Worm (Caenorhabditis elegans) whole organism, L4 larva: Measurements from ENCODE around the gene gpb-1.
A peak's percentile ranks its signal among the peaks of the same experiment; 100 is the strongest.

Source experiments
- F26F4.8 ChIP-seq: fragments of 200-800 bp; sonication (Bioruptor generic); conservative IDR thresholded peaks from 2 replicates; pipeline ENCODE4 v1.3.6; 2022; ENCODE audit warnings: missing genetic modification characterization, missing compliant biosample characterization
- F37D6.2 ChIP-seq: sonication (generic microtip); optimal IDR thresholded peaks from 2 replicates; lab custom pipeline; 2016; ENCODE audit warnings: mild to moderate bottlenecking, missing genetic modification characterization, missing compliant biosample characterization
- F49E8.2 ChIP-seq: sonication (generic microtip); optimal IDR thresholded peaks from 2 replicates; lab custom pipeline; 2016; ENCODE audit warnings: missing compliant biosample characterization, mild to moderate bottlenecking, missing genetic modification characterization, borderline replicate concordance
- R02D3.7 ChIP-seq: fragments of 150-350 bp; sonication (generic microtip); optimal IDR thresholded peaks from 3 replicates; lab custom pipeline; 2014; ENCODE audit warnings: missing biosample characterization, missing genetic modification characterization
- Y105C5A.15 ChIP-seq: fragments of 200-800 bp; sonication (Bioruptor generic); IDR thresholded peaks from 2 replicates; pipeline ENCODE4 v1.3.6; 2022; ENCODE audit warnings: missing genetic modification characterization, missing compliant biosample characterization
- Y75B8A.6 ChIP-seq: fragments of 200-800 bp; sonication (Bioruptor generic); IDR thresholded peaks from 2 replicates; pipeline ENCODE4 v1.3.6; 2022; ENCODE audit warnings: missing genetic modification reagents, missing genetic modification characterization, missing compliant biosample characterization
- ZK337.2 ChIP-seq: fragments of 200-800 bp; sonication (Bioruptor generic); IDR thresholded peaks from 2 replicates; pipeline ENCODE4 v1.3.6; 2022; ENCODE audit warnings: missing genetic modification reagents, missing genetic modification characterization, missing compliant biosample characterization
- ZK546.5 ChIP-seq, 2 experiments: sonication (generic microtip); optimal IDR thresholded peaks; 2 replicates each; lab custom pipeline; 2017; ENCODE audit warnings: missing biosample characterization in 2 of 2, missing genetic modification characterization in 2 of 2
- aha-1 ChIP-seq: fragments of 150-350 bp; peaks from one replicate; lab custom pipeline; 2014; ENCODE audit warnings: missing biosample characterization, missing genetic modification characterization
- arid-1 ChIP-seq: fragments of 200-800 bp; sonication (Bioruptor generic); conservative IDR thresholded peaks from 2 replicates; pipeline ENCODE4 v1.3.6; 2022; ENCODE audit warnings: missing genetic modification reagents, missing genetic modification characterization, missing compliant biosample characterization
- ceh-32 ChIP-seq: sonication (generic microtip); optimal IDR thresholded peaks from 2 replicates; lab custom pipeline; 2016; ENCODE audit warnings: mild to moderate bottlenecking, missing genetic modification characterization, missing compliant biosample characterization; ENCODE audit not compliant: poor library complexity
- ceh-82 ChIP-seq: sonication (generic microtip); optimal IDR thresholded peaks from 2 replicates; lab custom pipeline; 2017; ENCODE audit warnings: missing biosample characterization, missing genetic modification characterization
- cey-2 ChIP-seq: sonication (generic microtip); optimal IDR thresholded peaks from 3 replicates; lab custom pipeline; 2017; ENCODE audit warnings: missing genetic modification characterization, mild to moderate bottlenecking, missing compliant biosample characterization, antibody characterized with exemption, borderline replicate concordance; ENCODE audit not compliant: insufficient read depth
- ctbp-1 ChIP-seq: fragments of 200-800 bp; sonication (Bioruptor generic); IDR thresholded peaks from 2 replicates; pipeline ENCODE4 v1.3.6; 2022; ENCODE audit warnings: missing genetic modification reagents, missing genetic modification characterization, missing compliant biosample characterization
- daf-8 ChIP-seq: fragments of 200-800 bp; sonication (Bioruptor generic); IDR thresholded peaks from 2 replicates; pipeline ENCODE4 v1.3.6; 2022; ENCODE audit warnings: missing genetic modification characterization, missing compliant biosample characterization
- dmd-6 ChIP-seq: fragments of 200-800 bp; sonication (Bioruptor generic); IDR thresholded peaks from 2 replicates; pipeline ENCODE4 v1.3.6; 2022; ENCODE audit warnings: missing genetic modification reagents, missing genetic modification characterization, missing compliant biosample characterization
- dpl-1 ChIP-seq: fragments of 150-350 bp; optimal IDR thresholded peaks from 2 replicates; lab custom pipeline; 2014; ENCODE audit warnings: missing biosample characterization, missing genetic modification reagents, missing genetic modification characterization
- egl-27 ChIP-seq: sonication (generic microtip); optimal IDR thresholded peaks from 3 replicates; lab custom pipeline; 2017; ENCODE audit warnings: missing biosample characterization, missing genetic modification reagents, missing genetic modification characterization
- gei-8 ChIP-seq: fragments of 200-800 bp; sonication (Bioruptor generic); optimal IDR thresholded peaks from 2 replicates; lab custom pipeline; 2018; ENCODE audit warnings: mild to moderate bottlenecking, missing genetic modification characterization, missing compliant biosample characterization
- hlh-11 ChIP-seq: fragments of 200-800 bp; sonication (Bioruptor generic); optimal IDR thresholded peaks from 2 replicates; lab custom pipeline; 2018; ENCODE audit warnings: mild to moderate bottlenecking, missing genetic modification characterization, missing compliant biosample characterization
- hlh-30 ChIP-seq: sonication (generic microtip); optimal IDR thresholded peaks from 2 replicates; lab custom pipeline; 2017; ENCODE audit warnings: antibody characterized with exemption, mild to moderate bottlenecking, missing genetic modification characterization, missing compliant biosample characterization; ENCODE audit not compliant: insufficient read depth
- jun-1 ChIP-seq: fragments of 150-350 bp; optimal IDR thresholded peaks from 2 replicates; lab custom pipeline; 2014; ENCODE audit warnings: missing biosample characterization, missing genetic modification reagents, missing genetic modification characterization
- lim-7 ChIP-seq: fragments of 200-800 bp; sonication (Bioruptor generic); IDR thresholded peaks from 2 replicates; pipeline ENCODE4 v1.3.6; 2022; ENCODE audit warnings: missing genetic modification characterization, missing compliant biosample characterization
- lin-29 ChIP-seq: fragments of 200-800 bp; sonication (Bioruptor generic); IDR thresholded peaks from 2 replicates; pipeline ENCODE4 v1.3.6; 2022; ENCODE audit warnings: missing genetic modification reagents, missing genetic modification characterization, missing compliant biosample characterization
- lin-38 ChIP-seq: fragments of 200-800 bp; sonication (Bioruptor generic); IDR thresholded peaks from 2 replicates; pipeline ENCODE4 v1.3.6; 2022; ENCODE audit warnings: missing genetic modification reagents, missing genetic modification characterization, missing compliant biosample characterization
- lsy-2 ChIP-seq, 2 experiments: fragments of 150-350 bp in 1 of 2; sonication (generic microtip) in 1 of 2; optimal IDR thresholded peaks; 2 replicates each; lab custom pipeline; 2014 to 2017; ENCODE audit warnings: missing biosample characterization in 2 of 2, missing genetic modification characterization in 2 of 2
- madf-9 ChIP-seq: fragments of 200-800 bp; sonication (Bioruptor generic); conservative IDR thresholded peaks from 2 replicates; pipeline ENCODE4 v1.3.6; 2022; ENCODE audit warnings: missing genetic modification reagents, missing genetic modification characterization, missing compliant biosample characterization
- mdt-29 ChIP-seq: fragments of 200-800 bp; sonication (Bioruptor generic); IDR thresholded peaks from 2 replicates; pipeline ENCODE4 v1.3.6; 2022; ENCODE audit warnings: missing genetic modification reagents, missing genetic modification characterization, missing compliant biosample characterization
- mxl-2 ChIP-seq: fragments of 200-800 bp; sonication (Bioruptor generic); conservative IDR thresholded peaks from 2 replicates; pipeline ENCODE4 v1.3.6; 2022; ENCODE audit warnings: missing genetic modification reagents, missing genetic modification characterization, missing compliant biosample characterization
- mxl-3 ChIP-seq: fragments of 200-800 bp; sonication (Bioruptor generic); optimal IDR thresholded peaks from 2 replicates; lab custom pipeline; 2018; ENCODE audit warnings: mild to moderate bottlenecking, missing genetic modification characterization, missing compliant biosample characterization
- nhr-10 ChIP-seq: fragments of 150-350 bp; optimal IDR thresholded peaks from 2 replicates; lab custom pipeline; 2014; ENCODE audit warnings: missing biosample characterization, missing genetic modification characterization
- nhr-25 ChIP-seq: sonication (generic microtip); optimal IDR thresholded peaks from 2 replicates; lab custom pipeline; 2017; ENCODE audit warnings: missing genetic modification characterization, mild to moderate bottlenecking, missing compliant biosample characterization, antibody characterized with exemption, moderate library complexity, borderline replicate concordance; ENCODE audit not compliant: insufficient read depth
- nhr-28 ChIP-seq: fragments of 150-350 bp; optimal IDR thresholded peaks from 2 replicates; lab custom pipeline; 2014; ENCODE audit warnings: missing biosample characterization, missing genetic modification characterization
- nhr-6 ChIP-seq: fragments of 150-350 bp; optimal IDR thresholded peaks from 2 replicates; lab custom pipeline; 2014; ENCODE audit warnings: missing biosample characterization, missing genetic modification characterization
- pha-4 ChIP-seq, 2 experiments: fragments of 150-350 bp in 1 of 2; fragments of 200-800 bp in 1 of 2; sonication (Bioruptor generic) in 1 of 2; IDR thresholded peaks in 1 of 2; optimal IDR thresholded peaks in 1 of 2; 2 replicates each; pipeline versions ENCODE4 v1.3.6 to Lab custom; 2014 to 2022; ENCODE audit warnings: missing genetic modification characterization in 2 of 2, missing genetic modification reagents in 2 of 2, missing biosample characterization in 1 of 2, missing compliant biosample characterization in 1 of 2
- php-3 ChIP-seq: fragments of 200-800 bp; sonication (Bioruptor generic); IDR thresholded peaks from 2 replicates; pipeline ENCODE4 v1.3.6; 2022; ENCODE audit warnings: missing genetic modification reagents, missing genetic modification characterization, missing compliant biosample characterization
- pqm-1 ChIP-seq: sonication (generic microtip); optimal IDR thresholded peaks from 2 replicates; lab custom pipeline; 2017; ENCODE audit warnings: missing biosample characterization, missing genetic modification characterization
- saeg-2 ChIP-seq: fragments of 200-800 bp; sonication (Bioruptor generic); IDR thresholded peaks from 2 replicates; pipeline ENCODE4 v1.3.6; 2022; ENCODE audit warnings: missing genetic modification reagents, missing genetic modification characterization, missing compliant biosample characterization
- sdz-12 ChIP-seq: fragments of 200-800 bp; sonication (Bioruptor generic); optimal IDR thresholded peaks from 2 replicates; lab custom pipeline; 2018; ENCODE audit warnings: mild to moderate bottlenecking, missing genetic modification characterization, missing compliant biosample characterization
- set-16 ChIP-seq: fragments of 200-800 bp; sonication (Bioruptor generic); IDR thresholded peaks from 2 replicates; pipeline ENCODE4 v1.3.6; 2022; ENCODE audit warnings: missing genetic modification reagents, missing genetic modification characterization, missing compliant biosample characterization
- skn-1 ChIP-seq: fragments of 150-350 bp; optimal IDR thresholded peaks from 2 replicates; lab custom pipeline; 2014; ENCODE audit warnings: missing biosample characterization, missing genetic modification characterization
- tag-97 ChIP-seq: fragments of 200-800 bp; sonication (Bioruptor generic); IDR thresholded peaks from 2 replicates; pipeline ENCODE4 v1.3.6; 2022; ENCODE audit warnings: missing genetic modification characterization, missing compliant biosample characterization
- tra-1 ChIP-seq: fragments of 200-800 bp; sonication (Bioruptor generic); IDR thresholded peaks from 2 replicates; pipeline ENCODE4 v1.3.6; 2022; ENCODE audit warnings: missing genetic modification reagents, missing genetic modification characterization, missing compliant biosample characterization
- unc-39 ChIP-seq: sonication (generic microtip); optimal IDR thresholded peaks from 2 replicates; lab custom pipeline; 2017; ENCODE audit warnings: missing biosample characterization, missing genetic modification characterization
- unc-62 ChIP-seq, 3 experiments: fragments of 150-350 bp in 1 of 3; sonication (generic microtip); optimal IDR thresholded peaks in 2 of 3; peaks in 1 of 3; 1 replicate in 1 of 3; 2 replicates in 2 of 3; lab custom pipeline; 2014 to 2017; ENCODE audit warnings: missing biosample characterization in 3 of 3, missing genetic modification characterization in 3 of 3, missing genetic modification reagents in 3 of 3, missing genotype in 1 of 3
- zag-1 ChIP-seq: fragments of 150-350 bp; optimal IDR thresholded peaks from 2 replicates; lab custom pipeline; 2014; ENCODE audit warnings: missing biosample characterization, missing genetic modification characterization
- zfp-2 ChIP-seq: sonication (generic microtip); optimal IDR thresholded peaks from 2 replicates; lab custom pipeline; 2016; ENCODE audit warnings: mild to moderate bottlenecking, missing genetic modification characterization, missing compliant biosample characterization
- zfp-3 ChIP-seq: fragments of 200-800 bp; sonication (Bioruptor generic); conservative IDR thresholded peaks from 2 replicates; pipeline ENCODE4 v1.3.6; 2022; ENCODE audit warnings: missing genetic modification reagents, missing genetic modification characterization, missing compliant biosample characterization

gpb-1 gene

ce11 chrII:11749490-11750172 lies 1.2 kb upstream of the gpb-1 start:
- peak; percentile 2 for TF ChIP-seq nhr-10 (tag; lab: Kevin White, UChicago)
- TF ChIP-seq F49E8.2 (tag; lab: Kevin White, UChicago) = no peak
- no peak for TF ChIP-seq unc-39 (tag; lab: Kevin White, UChicago)
- TF ChIP-seq madf-9 (GFP tag; lab: Robert Waterston, UW) = peak; percentile 73; the same call in 1 of the 2 replicates
- TF ChIP-seq ZK546.5 (tag; optimal IDR thresholded peaks at IDR 0.05; lab: Kevin White, UChicago) = peak in 1 of 2 experiments; percentile 50
- TF ChIP-seq Y105C5A.15 (GFP tag; lab: Robert Waterston, UW) = no peak
- peak; percentile 67 for TF ChIP-seq saeg-2 (GFP tag; lab: Robert Waterston, UW)
- TF ChIP-seq mdt-29 (GFP tag; lab: Robert Waterston, UW) = peak; percentile 68; the same call in 1 of the 2 replicates
- TF ChIP-seq dmd-6 (GFP tag; lab: Robert Waterston, UW) = peak; percentile 62
- TF ChIP-seq php-3 (GFP tag; lab: Robert Waterston, UW) = 0 out of 2 replicates have a peak, but pooled peaks have one; percentile 27
- peak; percentile 60 for TF ChIP-seq zag-1 (tag; lab: Kevin White, UChicago)
- TF ChIP-seq skn-1 (tag; lab: Kevin White, UChicago) = no peak
- TF ChIP-seq nhr-6 (tag; lab: Kevin White, UChicago) = peak; percentile 68
- peak; percentile 41; the same call in 1 of the 2 replicates for TF ChIP-seq arid-1 (GFP tag; lab: Robert Waterston, UW)
- TF ChIP-seq ceh-32 (tag; lab: Kevin White, UChicago) = peak; percentile 51
- TF ChIP-seq set-16 (GFP tag; lab: Robert Waterston, UW) = peak; percentile 100
- peak; percentile 96 for TF ChIP-seq hlh-11 (tag; lab: Kevin White, UChicago)
- peak; percentile 61 for TF ChIP-seq lin-38 (GFP tag; lab: Robert Waterston, UW)
- no peak for TF ChIP-seq ceh-82
- no peak for TF ChIP-seq daf-8 (GFP tag; lab: Robert Waterston, UW)
- no peak for TF ChIP-seq mxl-2 (GFP tag; lab: Robert Waterston, UW)
- TF ChIP-seq sdz-12 = no peak
- TF ChIP-seq nhr-28 (tag; lab: Kevin White, UChicago) = peak; percentile 33
- peak; percentile 78 for TF ChIP-seq hlh-30 (tag; lab: Kevin White, UChicago)
- TF ChIP-seq lim-7 = no peak
- peak; percentile 75 for TF ChIP-seq ctbp-1
- peak; percentile 70 for TF ChIP-seq jun-1 (tag; lab: Kevin White, UChicago)
- no peak for TF ChIP-seq ZK337.2 (GFP tag; lab: Robert Waterston, UW)
- TF ChIP-seq zfp-2 (tag; lab: Kevin White, UChicago) = peak; percentile 56
- no peak for TF ChIP-seq zfp-3
- peak; percentile 67 for TF ChIP-seq pha-4 (GFP tag; IDR thresholded peaks at IDR 0.05; lab: Robert Waterston, UW)
- no peak for TF ChIP-seq pha-4 (tag; optimal IDR thresholded peaks at IDR 0.05; lab: Kevin White, UChicago)
- TF ChIP-seq aha-1 (tag; lab: Kevin White, UChicago) = peak; percentile 96
- no peak for TF ChIP-seq F26F4.8 (GFP tag; lab: Robert Waterston, UW)
- no peak for TF ChIP-seq R02D3.7 (tag; lab: Kevin White, UChicago)
- TF ChIP-seq pqm-1 (tag; lab: Kevin White, UChicago) = peak; percentile 10
- TF ChIP-seq egl-27 = no peak
- TF ChIP-seq nhr-25 (tag; lab: Kevin White, UChicago) = peak; percentile 10
- TF ChIP-seq Y75B8A.6 = no peak
- TF ChIP-seq tag-97 (GFP tag; lab: Robert Waterston, UW) = no peak
- TF ChIP-seq dpl-1 = peak; percentile 43
- TF ChIP-seq lin-29 (GFP tag; lab: Robert Waterston, UW) = no peak
- peak; percentile 79 for TF ChIP-seq mxl-3 (GFP tag; lab: Kevin White, UChicago)
- no peak for TF ChIP-seq tra-1 (GFP tag; lab: Robert Waterston, UW)
- peak; percentile 66 to 67 for TF ChIP-seq lsy-2 (tag; optimal IDR thresholded peaks at IDR 0.05; lab: Kevin White, UChicago)
- peak in 1 of 2 experiments; percentile 98 for TF ChIP-seq unc-62 (GFP tag; optimal IDR thresholded peaks at IDR 0.05 in 1 of 2; lab: Kevin White, UChicago)
- no peak for TF ChIP-seq unc-62 (tag; optimal IDR thresholded peaks at IDR 0.05; lab: Kevin White, UChicago)
- TF ChIP-seq gei-8 (GFP tag; lab: Kevin White, UChicago) = peak; percentile 69
- TF ChIP-seq F37D6.2 = peak; percentile 92
- no peak for TF ChIP-seq cey-2
